Worm (Caenorhabditis elegans) whole organism, mixed stage, embryonic: ENCODE results near the gene irld-11.

Experiments used
- blmp-1 ChIP-seq: fragments of 150-350 bp; optimal IDR thresholded peaks from 2 replicates; lab custom pipeline; 2014; ENCODE audit warnings: missing biosample characterization, missing genetic modification characterization
- elt-3 ChIP-seq: fragments of 150-350 bp; optimal IDR thresholded peaks from 2 replicates; lab custom pipeline; 2014; ENCODE audit warnings: missing biosample characterization, missing genetic modification characterization
- lin-13 ChIP-seq: fragments of 150-350 bp; optimal IDR thresholded peaks from 2 replicates; lab custom pipeline; 2014; ENCODE audit warnings: missing biosample characterization, missing genetic modification characterization
- lin-32 ChIP-seq: fragments of 200-800 bp; sonication (Bioruptor generic); optimal IDR thresholded peaks from 2 replicates; lab custom pipeline; 2018; ENCODE audit warnings: mild to moderate bottlenecking, missing genetic modification characterization, missing compliant biosample characterization
- lsy-2 ChIP-seq: fragments of 150-350 bp; optimal IDR thresholded peaks from 2 replicates; lab custom pipeline; 2014; ENCODE audit warnings: missing biosample characterization, missing genetic modification characterization
- mab-5 ChIP-seq: fragments of 150-350 bp; optimal IDR thresholded peaks from 2 replicates; lab custom pipeline; 2014; ENCODE audit warnings: missing biosample characterization, missing genetic modification characterization
- mep-1 ChIP-seq: fragments of 150-350 bp; optimal IDR thresholded peaks from 2 replicates; lab custom pipeline; 2017; ENCODE audit warnings: missing biosample characterization, missing genetic modification reagents, missing genetic modification characterization, inconsistent platforms
- nhr-237 ChIP-seq: fragments of 150-350 bp; optimal IDR thresholded peaks from 2 replicates; lab custom pipeline; 2014; ENCODE audit warnings: missing biosample characterization, missing genetic modification characterization
- snpc-4 ChIP-seq: fragments of 150-350 bp; optimal IDR thresholded peaks from 2 replicates; lab custom pipeline; 2014; ENCODE audit warnings: missing biosample characterization, missing genetic modification characterization
- unc-39 ChIP-seq: fragments of 150-350 bp; optimal IDR thresholded peaks from 2 replicates; lab custom pipeline; 2014; ENCODE audit warnings: missing biosample characterization, missing genetic modification characterization
- unc-62 ChIP-seq: fragments of 150-350 bp; optimal IDR thresholded peaks from 2 replicates; lab custom pipeline; 2014; ENCODE audit warnings: missing biosample characterization, missing genetic modification reagents, missing genetic modification characterization

ce11 chrV:1624340-1624739 is 30.6 kb upstream of the irld-11 start, which contains the start of gene nhr-110:
- no peak for TF ChIP-seq unc-62 (GFP tag; lab: Kevin White, UChicago)
- TF ChIP-seq snpc-4 (tag; lab: Kevin White, UChicago): no peak
- no peak for TF ChIP-seq lin-13
- no peak for TF ChIP-seq unc-39 (tag; lab: Kevin White, UChicago)
- TF ChIP-seq elt-3: no peak
- no peak for TF ChIP-seq mep-1
- no peak for TF ChIP-seq nhr-237
- TF ChIP-seq blmp-1 (tag; lab: Kevin White, UChicago): no peak
- no peak for TF ChIP-seq lin-32 (GFP tag; lab: Kevin White, UChicago)
- no peak for TF ChIP-seq mab-5
- TF ChIP-seq lsy-2: no peak
